Worm (Caenorhabditis elegans): ENCODE measurements around the gene Y54G2A.32.
A peak's percentile ranks its signal among the peaks of the same experiment; 100 is the strongest.

The Y54G2A.32 gene

ce11 chrIV:2838308-2838707, 34.6 kb downstream of the Y54G2A.32 start, which contains the start of gene Y54G2A.7:
Y54G2A.7 (plus strand) TSS chrIV:2838608.
- TF ChIP-seq zag-1 (tag; optimal IDR thresholded peaks at IDR 0.05) (no peak), ztf-11 (tag; optimal IDR thresholded peaks at IDR 0.05) (no peak), nhr-19 (GFP tag; conservative IDR thresholded peaks at IDR 0.05) (no peak), nhr-76 (tag; optimal IDR thresholded peaks at IDR 0.05) (no peak), snpc-4 (tag; optimal IDR thresholded peaks at IDR 0.05) (no peak), lir-3 (tag; optimal IDR thresholded peaks at IDR 0.05; ENCODE audit: poor library complexity) (no peak), tlp-1 (tag; optimal IDR thresholded peaks at IDR 0.05) (no peak), lin-14 (GFP tag; optimal IDR thresholded peaks at IDR 0.05) (no peak), nhr-71 (tag; optimal IDR thresholded peaks at IDR 0.05) (no peak), elt-2 (tag; optimal IDR thresholded peaks at IDR 0.05) (no peak), fkh-10 (GFP tag; optimal IDR thresholded peaks at IDR 0.05) (no peak), lsy-2 (tag; optimal IDR thresholded peaks at IDR 0.05) (no peak), unc-130 (tag; optimal IDR thresholded peaks at IDR 0.05) (no peak), C04F5.9 (tag; optimal IDR thresholded peaks at IDR 0.05) (no peak), ceh-63 (GFP tag; optimal IDR thresholded peaks at IDR 0.05) (no peak), irx-1 (tag; optimal IDR thresholded peaks at IDR 0.05) (no peak), isw-1 (GFP tag; IDR thresholded peaks at IDR 0.05) (no peak), pqm-1 (tag; optimal IDR thresholded peaks at IDR 0.05) (no peak), C16A3.4 (tag; optimal IDR thresholded peaks at IDR 0.05) (no peak), grh-1 (GFP tag; IDR thresholded peaks at IDR 0.05) (no peak)

ce11 chrIV:2841260-2841659, 37.5 kb downstream of the Y54G2A.32 start, which contains the start of gene clec-83:
clec-83 (minus strand) TSS chrIV:2841472.
- no peak for TF ChIP-seq efl-1 (optimal IDR thresholded peaks at IDR 0.05)
- TF ChIP-seq efl-1 (GFP tag; optimal IDR thresholded peaks at IDR 0.05 in 1 of 2) = peak in 1 of 2 experiments; percentile 8
- no peak for TF ChIP-seq elt-2 (tag; optimal IDR thresholded peaks at IDR 0.05)
- no peak for TF ChIP-seq lsy-2 (tag; optimal IDR thresholded peaks at IDR 0.05)

- TF ChIP-seq nhr-85 (tag) = no peak
- TF ChIP-seq sup-37 (GFP tag; optimal IDR thresholded peaks at IDR 0.05) = no peak
- no peak for TF ChIP-seq skn-1 (tag; optimal IDR thresholded peaks at IDR 0.05)
- no peak for TF ChIP-seq mep-1 (tag; optimal IDR thresholded peaks at IDR 0.05)
- no peak for TF ChIP-seq elt-3 (tag; optimal IDR thresholded peaks at IDR 0.05)
- TF ChIP-seq snu-23 (GFP tag; optimal IDR thresholded peaks at IDR 0.05) = no peak
- TF ChIP-seq lir-3 (tag; optimal IDR thresholded peaks at IDR 0.05; ENCODE audit: poor library complexity) = no peak
- TF ChIP-seq nhr-12 (tag; optimal IDR thresholded peaks at IDR 0.05) = no peak
- TF ChIP-seq unc-86 (tag; optimal IDR thresholded peaks at IDR 0.05) = no peak
- no peak for TF ChIP-seq ceh-90 (tag; optimal IDR thresholded peaks at IDR 0.05)
- no peak for TF ChIP-seq swsn-7 (tag; optimal IDR thresholded peaks at IDR 0.05)
- no peak for TF ChIP-seq fkh-4 (tag; optimal IDR thresholded peaks at IDR 0.05; ENCODE audit: borderline replicate concordance)
- no peak for TF ChIP-seq lin-14 (GFP tag; optimal IDR thresholded peaks at IDR 0.05)
- no peak for TF ChIP-seq aha-1 (tag; optimal IDR thresholded peaks at IDR 0.05)
- TF ChIP-seq hpl-2 (GFP tag; optimal IDR thresholded peaks at IDR 0.05) = no peak
- no peak for TF ChIP-seq xbp-1 (tag; optimal IDR thresholded peaks at IDR 0.05)
- no peak for TF ChIP-seq tlp-1 (tag; optimal IDR thresholded peaks at IDR 0.05)
- TF ChIP-seq lin-35 (GFP tag; optimal IDR thresholded peaks at IDR 0.05) = no peak
Measured at ce11 chrIV:2842162-2842561, 38.4 kb downstream of the Y54G2A.32 start, which contains the start of gene clec-84. clec-84 (plus strand) TSS chrIV:2842462.

- no peak for TF ChIP-seq lin-14 (GFP tag; optimal IDR thresholded peaks at IDR 0.05)
- TF ChIP-seq pag-3 (tag; optimal IDR thresholded peaks at IDR 0.05; ENCODE audit: borderline replicate concordance, insufficient read depth) = no peak
- no peak for TF ChIP-seq xbp-1 (tag; optimal IDR thresholded peaks at IDR 0.05)
- TF ChIP-seq dpl-1 (GFP tag; optimal IDR thresholded peaks at IDR 0.05) = no peak
- no peak for TF ChIP-seq vab-15 (tag; optimal IDR thresholded peaks at IDR 0.05)
- no peak for TF ChIP-seq jun-1 (tag; optimal IDR thresholded peaks at IDR 0.05)
- no peak for TF ChIP-seq Y116A8C.19 (tag; optimal IDR thresholded peaks at IDR 0.05; ENCODE audit: borderline replicate concordance)
- no peak for TF ChIP-seq ceh-63 (GFP tag; optimal IDR thresholded peaks at IDR 0.05)
- no peak for TF ChIP-seq irx-1 (tag; optimal IDR thresholded peaks at IDR 0.05)
Measured at ce11 chrIV:2843882-2844281, 40.1 kb downstream of the Y54G2A.32 start, which contains the start of gene Y54G2A.15. Y54G2A.15 (minus strand) TSS chrIV:2843982.
